Fruit fly (Drosophila melanogaster): ENCODE data around the gene CG14238.

The CG14238 gene

dm6 chr3R:26481231-26481630, 23.2 kb downstream of the CG14238 start:
- TF ChIP-seq CG8478 (optimal IDR thresholded peaks at IDR 0.05) (no peak), CTCF (optimal IDR thresholded peaks at IDR 0.05) (no peak)

dm6 chr3R:26483657-26484056, 25.6 kb downstream of the CG14238 start:
- TF ChIP-seq CTCF (optimal IDR thresholded peaks at IDR 0.05) (no peak), CG8478 (optimal IDR thresholded peaks at IDR 0.05) (no peak)

dm6 chr3R:26484511-26484910, 26.5 kb downstream of the CG14238 start:
- TF ChIP-seq CTCF (optimal IDR thresholded peaks at IDR 0.05): no peak
- TF ChIP-seq CG8478 (optimal IDR thresholded peaks at IDR 0.05): no peak

dm6 chr3R:26485240-26485865, 27.3 kb downstream of the CG14238 start:
- TF ChIP-seq CTCF (optimal IDR thresholded peaks at IDR 0.05): no peak
- no peak for TF ChIP-seq CG8478 (optimal IDR thresholded peaks at IDR 0.05)

- TF ChIP-seq CG8478 (optimal IDR thresholded peaks at IDR 0.05) (no peak), CTCF (optimal IDR thresholded peaks at IDR 0.05) (no peak)
These were observed 31.4 kb downstream of the CG14238 start for dm6 chr3R:26489456-26489855.

- TF ChIP-seq CG8478 (optimal IDR thresholded peaks at IDR 0.05) (no peak), CTCF (optimal IDR thresholded peaks at IDR 0.05) (no peak)
These were observed 36.2 kb downstream of the CG14238 start for dm6 chr3R:26494247-26494646.

dm6 chr3R:26496356-26496755, 38.3 kb downstream of the CG14238 start:
- no peak for TF ChIP-seq CTCF (optimal IDR thresholded peaks at IDR 0.05)
- TF ChIP-seq CG8478 (optimal IDR thresholded peaks at IDR 0.05): no peak

dm6 chr3R:26499136-26499535, 41.1 kb downstream of the CG14238 start:
- no peak for TF ChIP-seq CG8478 (optimal IDR thresholded peaks at IDR 0.05)
- TF ChIP-seq CTCF (optimal IDR thresholded peaks at IDR 0.05): no peak

- TF ChIP-seq CTCF (optimal IDR thresholded peaks at IDR 0.05) (no peak), CG8478 (optimal IDR thresholded peaks at IDR 0.05) (no peak)
These were observed 42.3 kb downstream of the CG14238 start for dm6 chr3R:26500355-26500754.

- TF ChIP-seq CTCF (optimal IDR thresholded peaks at IDR 0.05) (no peak), CG8478 (optimal IDR thresholded peaks at IDR 0.05) (no peak)
These were observed 44.0 kb downstream of the CG14238 start for dm6 chr3R:26502072-26502471.

dm6 chr3R:26502907-26503306, 44.9 kb downstream of the CG14238 start:
- TF ChIP-seq CTCF (optimal IDR thresholded peaks at IDR 0.05): no peak
- TF ChIP-seq CG8478 (optimal IDR thresholded peaks at IDR 0.05): no peak

dm6 chr3R:26503317-26503716, 45.3 kb downstream of the CG14238 start:
- TF ChIP-seq CG8478 (optimal IDR thresholded peaks at IDR 0.05): no peak
- no peak for TF ChIP-seq CTCF (optimal IDR thresholded peaks at IDR 0.05)

dm6 chr3R:26507838-26508237, 49.8 kb downstream of the CG14238 start:
- TF ChIP-seq CG8478 (optimal IDR thresholded peaks at IDR 0.05) (no peak), CTCF (optimal IDR thresholded peaks at IDR 0.05) (no peak)

Data from S2 (cell line).